Fruit fly (Drosophila melanogaster): ENCODE measurements around the gene CG10026.
A peak's percentile ranks its signal among the peaks of the same experiment; 100 is the strongest.

CG10026 gene

DNA sequence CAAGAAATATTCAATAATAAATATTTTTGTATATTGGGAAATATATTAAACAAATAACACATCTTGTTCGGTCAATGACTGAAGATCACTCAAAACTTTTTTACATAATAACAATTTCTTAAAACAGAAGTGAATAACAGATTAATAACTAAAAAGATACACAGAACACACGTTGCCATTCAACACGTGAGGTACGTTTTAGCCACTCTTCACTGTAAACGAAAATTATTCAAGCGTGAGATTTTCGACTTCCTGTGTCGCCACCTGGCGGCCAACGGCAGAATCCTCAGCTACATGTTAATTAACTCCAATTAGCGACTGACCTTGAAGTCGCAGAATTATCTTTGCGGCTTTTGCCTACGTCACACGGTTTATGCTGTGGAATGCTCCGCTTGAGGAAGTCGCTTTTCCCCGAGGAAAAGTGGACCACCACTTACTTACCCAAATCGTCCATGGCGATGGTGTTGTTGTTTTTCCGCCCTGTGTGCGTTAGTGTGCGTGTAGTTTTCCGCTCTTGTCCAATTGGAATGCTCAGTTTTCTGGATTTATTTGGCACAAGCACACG, 28.2 kb upstream of the CG10026 start (continued):
- TF ChIP-seq CG13123 (GFP tag; optimal IDR thresholded peaks at IDR 0.05) (no peak), Hsf (GFP tag; optimal IDR thresholded peaks at IDR 0.05) (peak; percentile 68), CG7987 (GFP tag; optimal IDR thresholded peaks at IDR 0.05) (no peak), gcm2 (GFP tag; optimal IDR thresholded peaks at IDR 0.05) (peak; percentile 37), pan (optimal IDR thresholded peaks at IDR 0.05) (no peak), pan (GFP tag; optimal IDR thresholded peaks at IDR 0.05 in 1 of 2, IDR thresholded peaks at IDR 0.05 in 1 of 2) (peak in 1 of 2 experiments; percentile 79), CG12104 (GFP tag; optimal IDR thresholded peaks at IDR 0.05) (peak; percentile 42), CG8388 (GFP tag; optimal IDR thresholded peaks at IDR 0.05) (peak; percentile 72), CG9727 (GFP tag; optimal IDR thresholded peaks at IDR 0.05) (peak; percentile 72), CG10321 (GFP tag; IDR thresholded peaks at IDR 0.05) (no peak), pros (GFP tag; optimal IDR thresholded peaks at IDR 0.05) (peak; percentile 81), CG12769 (tag; optimal IDR thresholded peaks at IDR 0.05) (peak; percentile 64), emc (GFP tag; optimal IDR thresholded peaks at IDR 0.05) (no peak), CG1024 (GFP tag; IDR thresholded peaks at IDR 0.05) (no peak), kay (GFP tag; optimal IDR thresholded peaks at IDR 0.05) (no peak), Hmx (GFP tag; optimal IDR thresholded peaks at IDR 0.05) (peak; percentile 29), slbo (GFP tag; IDR thresholded peaks at IDR 0.05) (peak; percentile 85), dmrt99B (tag; optimal IDR thresholded peaks at IDR 0.05) (peak; percentile 78), cato (GFP tag; optimal IDR thresholded peaks at IDR 0.05; ENCODE audit: borderline replicate concordance) (peak; percentile 28), dimm (GFP tag; IDR thresholded peaks at IDR 0.05) (no peak), mld (GFP tag; IDR thresholded peaks at IDR 0.05; ENCODE audit: partially characterized antibody) (no peak), CG31224 (GFP tag; IDR thresholded peaks at IDR 0.05) (peak; percentile 38; the same call in 1 of the 2 replicates), Six4 (GFP tag; optimal IDR thresholded peaks at IDR 0.05) (peak; percentile 35), nau (GFP tag; optimal IDR thresholded peaks at IDR 0.05) (peak; percentile 55), CG18764 (GFP tag; optimal IDR thresholded peaks at IDR 0.05) (peak; percentile 49), CG34224 (GFP tag; IDR thresholded peaks at IDR 0.05; ENCODE audit: partially characterized antibody) (no peak), CG2199 (GFP tag; IDR thresholded peaks at IDR 0.05) (peak; percentile 82; the same call in 1 of the 3 replicates), CG2678 (tag; optimal IDR thresholded peaks at IDR 0.05) (peak; percentile 84), zf30C (GFP tag; optimal IDR thresholded peaks at IDR 0.05) (no peak), ham (GFP tag; IDR thresholded peaks at IDR 0.05) (no peak), CG8290 (GFP tag; optimal IDR thresholded peaks at IDR 0.05) (peak; percentile 63), CG8290 (tag; optimal IDR thresholded peaks at IDR 0.05) (peak in 1 of 2 experiments; percentile 66), corto (GFP tag; optimal IDR thresholded peaks at IDR 0.05) (peak; percentile 11), CG17361 (GFP tag; IDR thresholded peaks at IDR 0.05) (peak; percentile 82), CG17186 (GFP tag; optimal IDR thresholded peaks at IDR 0.05) (no peak), Atf3 (GFP tag; optimal IDR thresholded peaks at IDR 0.05) (peak; percentile 25), phol (tag; optimal IDR thresholded peaks at IDR 0.05) (peak; percentile 75), ttk (GFP tag; IDR thresholded peaks at IDR 0.05) (peak; percentile 38; the same call in 1 of the 2 replicates), CG12155 (GFP tag; optimal IDR thresholded peaks at IDR 0.05) (peak; percentile 44), H15 (GFP tag; IDR thresholded peaks at IDR 0.05) (peak; percentile 38; the same call in 1 of the 3 replicates), ap (GFP tag; IDR thresholded peaks at IDR 0.05) (peak; percentile 46; the same call in 1 of the 2 replicates), CG13287 (GFP tag; IDR thresholded peaks at IDR 0.05; ENCODE audit: partially characterized antibody) (no peak), Scr (GFP tag; IDR thresholded peaks at IDR 0.05; ENCODE audit: partially characterized antibody) (no peak), sim (GFP tag; IDR thresholded peaks at IDR 0.05) (peak; percentile 40), slou (GFP tag; optimal IDR thresholded peaks at IDR 0.05) (peak; percentile 44), dmrt11E (tag; optimal IDR thresholded peaks at IDR 0.05) (peak; percentile 63), Gug (GFP tag; IDR thresholded peaks at IDR 0.05) (peak; percentile 76), CG1529 (GFP tag; optimal IDR thresholded peaks at IDR 0.05) (peak; percentile 52), sens (GFP tag) (peak; percentile 91), otp (GFP tag; IDR thresholded peaks at IDR 0.05) (peak; percentile 94), Camta (GFP tag; optimal IDR thresholded peaks at IDR 0.05) (peak; percentile 52)
